Fruit fly (Drosophila melanogaster): ENCODE data around the gene CG15572.

Gene CG15572

dm6 chrX:4276900-4277299 is 8.4 kb downstream of the CG15572 start, which contains the start of gene CG15577:
TSS of gene CG15577 (minus strand) at chrX:4277000.
- TF ChIP-seq CG8319 (GFP tag; optimal IDR thresholded peaks at IDR 0.05): no peak
- no peak for TF ChIP-seq dsx (GFP tag; optimal IDR thresholded peaks at IDR 0.05; ENCODE audit: poor library complexity, severe bottlenecking)
- no peak for TF ChIP-seq Eip93F (GFP tag; optimal IDR thresholded peaks at IDR 0.05)
- no peak for TF ChIP-seq achi (GFP tag; optimal IDR thresholded peaks at IDR 0.05)
- no peak for TF ChIP-seq CG8119 (GFP tag; IDR thresholded peaks at IDR 0.05)
- TF ChIP-seq CG6163 (GFP tag; IDR thresholded peaks at IDR 0.05): no peak
- no peak for TF ChIP-seq salr (GFP tag; optimal IDR thresholded peaks at IDR 0.05)
- TF ChIP-seq CG11294 (GFP tag; IDR thresholded peaks at IDR 0.05): no peak
- no peak for TF ChIP-seq CG6854 (GFP tag; optimal IDR thresholded peaks at IDR 0.05)
- no peak for TF ChIP-seq CG1621 (tag; optimal IDR thresholded peaks at IDR 0.05)
- no peak for TF ChIP-seq CG11762 (GFP tag; optimal IDR thresholded peaks at IDR 0.05; ENCODE audit: insufficient read depth)
- TF ChIP-seq Ets96B (tag; optimal IDR thresholded peaks at IDR 0.05): no peak
- TF ChIP-seq CG8632 (GFP tag; optimal IDR thresholded peaks at IDR 0.05): no peak
- TF ChIP-seq CG34406 (GFP tag; optimal IDR thresholded peaks at IDR 0.05): no peak
- no peak for TF ChIP-seq pdm3 (GFP tag; optimal IDR thresholded peaks at IDR 0.05)

- TF ChIP-seq eg (GFP tag; IDR thresholded peaks at IDR 0.05) (no peak), Lpt (GFP tag; optimal IDR thresholded peaks at IDR 0.05) (no peak), topi (GFP tag; optimal IDR thresholded peaks at IDR 0.05) (no peak), CG8119 (GFP tag; IDR thresholded peaks at IDR 0.05) (no peak), CG7368 (GFP tag; optimal IDR thresholded peaks at IDR 0.05) (no peak), CG11762 (GFP tag; optimal IDR thresholded peaks at IDR 0.05; ENCODE audit: insufficient read depth) (no peak), CG1621 (tag; optimal IDR thresholded peaks at IDR 0.05) (no peak)
These were observed 9.4 kb downstream of the CG15572 start, which contains the start of gene CG15578 for dm6 chrX:4277861-4278260. TSS of gene CG15578 (minus strand) at chrX:4277961.

dm6 chrX:4280769-4281168 is 12.3 kb downstream of the CG15572 start:
- no peak for TF ChIP-seq Lpt (GFP tag; optimal IDR thresholded peaks at IDR 0.05)
- no peak for TF ChIP-seq CG15336 (GFP tag; IDR thresholded peaks at IDR 0.05)
- no peak for TF ChIP-seq Hr4 (GFP tag; optimal IDR thresholded peaks at IDR 0.05)
- TF ChIP-seq fkh (GFP tag; optimal IDR thresholded peaks at IDR 0.05): no peak
- no peak for TF ChIP-seq OdsH (GFP tag; optimal IDR thresholded peaks at IDR 0.05)
- TF ChIP-seq Hr39 (GFP tag; optimal IDR thresholded peaks at IDR 0.05): no peak
- TF ChIP-seq CG10669 (GFP tag; optimal IDR thresholded peaks at IDR 0.05): no peak
- no peak for TF ChIP-seq Gug (GFP tag; IDR thresholded peaks at IDR 0.05)
- no peak for TF ChIP-seq fd59A (GFP tag; optimal IDR thresholded peaks at IDR 0.05)
- no peak for TF ChIP-seq CG32006 (GFP tag; optimal IDR thresholded peaks at IDR 0.05)
- TF ChIP-seq pdm3 (GFP tag; optimal IDR thresholded peaks at IDR 0.05): no peak
- TF ChIP-seq CG1621 (tag; optimal IDR thresholded peaks at IDR 0.05): no peak

- TF ChIP-seq Ets21C (GFP tag; optimal IDR thresholded peaks at IDR 0.05) (no peak), CG6276 (GFP tag; optimal IDR thresholded peaks at IDR 0.05) (no peak), CG6854 (GFP tag; optimal IDR thresholded peaks at IDR 0.05) (no peak), fd59A (GFP tag; optimal IDR thresholded peaks at IDR 0.05) (no peak), fkh (GFP tag; optimal IDR thresholded peaks at IDR 0.05) (no peak), CG11902 (GFP tag; optimal IDR thresholded peaks at IDR 0.05) (no peak), CG3919 (GFP tag; optimal IDR thresholded peaks at IDR 0.05) (no peak), Sox102F (GFP tag; optimal IDR thresholded peaks at IDR 0.05) (no peak), svp (GFP tag) (no peak), esn (GFP tag; optimal IDR thresholded peaks at IDR 0.05) (no peak), CG9139 (GFP tag; optimal IDR thresholded peaks at IDR 0.05) (no peak), vri (GFP tag; optimal IDR thresholded peaks at IDR 0.05) (no peak), CG8119 (GFP tag; IDR thresholded peaks at IDR 0.05) (no peak), pdm3 (GFP tag; optimal IDR thresholded peaks at IDR 0.05) (no peak)
These were observed 24.9 kb downstream of the CG15572 start for dm6 chrX:4293418-4293817.

Data from whole organism, prepupa.